Worm (Caenorhabditis elegans): ENCODE results near the gene arl-1.

- TF ChIP-seq nhr-237 (tag; optimal IDR thresholded peaks at IDR 0.05) (no peak), mab-5 (tag; optimal IDR thresholded peaks at IDR 0.05) (no peak), fos-1 (tag; optimal IDR thresholded peaks at IDR 0.05) (no peak), elt-1 (tag; optimal IDR thresholded peaks at IDR 0.05) (no peak), nhr-25 (tag; optimal IDR thresholded peaks at IDR 0.05) (no peak), nhr-12 (tag; optimal IDR thresholded peaks at IDR 0.05) (no peak), peb-1 (tag; optimal IDR thresholded peaks at IDR 0.05) (no peak), nhr-23 (tag; optimal IDR thresholded peaks at IDR 0.05) (no peak), nhr-11 (tag; optimal IDR thresholded peaks at IDR 0.05) (no peak), lin-11 (tag; optimal IDR thresholded peaks at IDR 0.05) (no peak), mdl-1 (tag; optimal IDR thresholded peaks at IDR 0.05) (no peak), unc-39 (tag; optimal IDR thresholded peaks at IDR 0.05) (no peak)
Measured at ce11 chrII:8545315-8545714, 36.5 kb upstream of the arl-1 start, which contains the start of gene decr-1.2.

Measured in whole organism, L2 larva.